Fruit fly (Drosophila melanogaster) whole organism, embryonic: ENCODE results near the gene CG1965.
A peak's percentile ranks its signal among the peaks of the same experiment; 100 is the strongest.

Source experiments
- B-H1 ChIP-seq: fragments of 200-800 bp; sonication (Bioruptor generic); IDR thresholded peaks from 3 replicates; pipeline ENCODE4 v1.3.6; 2022; ENCODE audit warnings: missing biosample characterization, missing genetic modification characterization
- BtbVII ChIP-seq: fragments of 200-800 bp; sonication (Bioruptor generic); optimal IDR thresholded peaks from 3 replicates; lab custom pipeline; 2017; ENCODE audit warnings: missing biosample characterization, mild to moderate bottlenecking, missing genetic modification characterization
- CG1024 ChIP-seq: fragments of 200-800 bp; sonication (Bioruptor generic); IDR thresholded peaks from 2 replicates; pipeline ENCODE4 v1.3.6; 2022; ENCODE audit warnings: missing biosample characterization, missing genetic modification characterization
- CG10321 ChIP-seq: fragments of 200-800 bp; sonication (Bioruptor generic); IDR thresholded peaks from 2 replicates; pipeline ENCODE4 v1.3.6; 2022; ENCODE audit warnings: missing biosample characterization, missing genetic modification characterization
- CG10366 ChIP-seq: fragments of 200-800 bp; sonication (Bioruptor generic); IDR thresholded peaks from 2 replicates; pipeline ENCODE4 v1.3.6; 2022; ENCODE audit warnings: missing biosample characterization, missing genetic modification characterization
- CG11456 ChIP-seq: fragments of 200-800 bp; sonication (Bioruptor generic); IDR thresholded peaks from 3 replicates; pipeline ENCODE4 v1.3.6; 2022; ENCODE audit warnings: missing biosample characterization, missing genetic modification characterization
- CG12071 ChIP-seq: fragments of 200-800 bp; sonication (Bioruptor generic); optimal IDR thresholded peaks from 3 replicates; lab custom pipeline; 2018; ENCODE audit warnings: missing biosample characterization, mild to moderate bottlenecking, missing genetic modification characterization
- CG12744 ChIP-seq: fragments of 200-800 bp; sonication (Bioruptor generic); optimal IDR thresholded peaks from 2 replicates; lab custom pipeline; 2016; ENCODE audit warnings: missing biosample characterization, missing genetic modification characterization
- CG16863 ChIP-seq: fragments of 200-800 bp; sonication (Bioruptor generic); optimal IDR thresholded peaks from 3 replicates; lab custom pipeline; 2016; ENCODE audit warnings: missing biosample characterization, missing genetic modification characterization
- CG1792 ChIP-seq: fragments of 200-800 bp; sonication (Bioruptor generic); optimal IDR thresholded peaks from 2 replicates; lab custom pipeline; 2016; ENCODE audit warnings: missing biosample characterization, missing genetic modification characterization
- CG18011 ChIP-seq: fragments of 200-800 bp; sonication (Bioruptor generic); optimal IDR thresholded peaks from 2 replicates; lab custom pipeline; 2017; ENCODE audit warnings: missing biosample characterization, missing genetic modification characterization, mild to moderate bottlenecking, moderate library complexity, missing genotype
- CG18764 ChIP-seq: fragments of 200-800 bp; sonication (Bioruptor generic); optimal IDR thresholded peaks from 3 replicates; lab custom pipeline; 2016; ENCODE audit warnings: missing biosample characterization, missing genetic modification characterization
- CG30431 ChIP-seq: fragments of 200-800 bp; sonication (Bioruptor generic); optimal IDR thresholded peaks from 2 replicates; lab custom pipeline; 2017; ENCODE audit warnings: missing biosample characterization, missing genetic modification characterization
- CG34422 ChIP-seq: fragments of 200-800 bp; sonication (Bioruptor generic); IDR thresholded peaks from 3 replicates; pipeline ENCODE4 v1.3.6; 2022; ENCODE audit warnings: missing biosample characterization, missing genetic modification characterization
- CG42726 ChIP-seq: fragments of 200-800 bp; sonication (Bioruptor generic); IDR thresholded peaks from 2 replicates; pipeline ENCODE4 v1.3.6; 2022; ENCODE audit warnings: missing biosample characterization, missing genetic modification characterization; ENCODE audit not compliant: partially characterized antibody
- CG4328 ChIP-seq: fragments of 200-800 bp; sonication (Bioruptor generic); optimal IDR thresholded peaks from 3 replicates; lab custom pipeline; 2017; ENCODE audit warnings: missing biosample characterization, missing genetic modification reagents, missing genetic modification characterization
- CG6791 ChIP-seq: fragments of 200-800 bp; sonication (Bioruptor generic); IDR thresholded peaks from 3 replicates; pipeline ENCODE4 v1.3.6; 2022; ENCODE audit warnings: missing biosample characterization, missing genetic modification characterization; ENCODE audit not compliant: partially characterized antibody
- CG9437 ChIP-seq: fragments of 200-800 bp; sonication (Bioruptor generic); optimal IDR thresholded peaks from 2 replicates; lab custom pipeline; 2018; ENCODE audit warnings: missing biosample characterization, mild to moderate bottlenecking, missing genetic modification characterization
- CG9876 ChIP-seq: fragments of 200-800 bp; sonication (Bioruptor generic); optimal IDR thresholded peaks from 2 replicates; lab custom pipeline; 2016; ENCODE audit warnings: missing biosample characterization, missing genetic modification characterization
- Dek ChIP-seq: fragments of 200-800 bp; sonication (Bioruptor generic); optimal IDR thresholded peaks from 3 replicates; lab custom pipeline; 2019; ENCODE audit warnings: missing biosample characterization, mild to moderate bottlenecking, missing genetic modification characterization, moderate library complexity
- Fer1 ChIP-seq: fragments of 200-800 bp; sonication (Bioruptor generic); optimal IDR thresholded peaks from 2 replicates; lab custom pipeline; 2017; ENCODE audit warnings: missing biosample characterization, mild to moderate bottlenecking, missing genetic modification characterization
- Hmr ChIP-seq: fragments of 200-800 bp; sonication (Bioruptor generic); optimal IDR thresholded peaks from 3 replicates; lab custom pipeline; 2017; ENCODE audit warnings: mild to moderate bottlenecking, missing biosample characterization, missing genetic modification reagents, missing genetic modification characterization
- Hr51 ChIP-seq, 2 experiments: fragments of 200-800 bp; sonication (Bioruptor generic); optimal IDR thresholded peaks; 2 replicates in 1 of 2; 3 replicates in 1 of 2; lab custom pipeline; 2016 to 2018; ENCODE audit warnings: missing biosample characterization in 2 of 2, missing genetic modification characterization in 2 of 2, mild to moderate bottlenecking in 1 of 2, moderate library complexity in 1 of 2
- Meics ChIP-seq: fragments of 200-800 bp; sonication (Bioruptor generic); optimal IDR thresholded peaks from 2 replicates; lab custom pipeline; 2017; ENCODE audit warnings: missing biosample characterization, mild to moderate bottlenecking, missing genetic modification characterization
- Nf-YC ChIP-seq: fragments of 200-800 bp; optimal IDR thresholded peaks from 3 replicates; lab custom pipeline; 2019; ENCODE audit warnings: missing biosample characterization, mild to moderate bottlenecking, missing genetic modification characterization, moderate library complexity
- Oaz ChIP-seq: fragments of 200-800 bp; sonication (Bioruptor generic); IDR thresholded peaks from 2 replicates; pipeline ENCODE4 v1.3.6; 2022; ENCODE audit warnings: missing biosample characterization, missing genetic modification characterization
- Opbp ChIP-seq: fragments of 200-800 bp; sonication (Bioruptor generic); IDR thresholded peaks from 3 replicates; pipeline ENCODE4 v1.3.6; 2022; ENCODE audit warnings: missing biosample characterization, missing genetic modification characterization; ENCODE audit not compliant: partially characterized antibody
- Tbp ChIP-seq: fragments of >200 bp; optimal IDR thresholded peaks from 2 replicates; lab custom pipeline; 2018; ENCODE audit warnings: missing biosample characterization, missing genetic modification characterization
- bbx ChIP-seq: fragments of 200-800 bp; sonication (Bioruptor generic); IDR thresholded peaks from 2 replicates; pipeline ENCODE4 v1.3.6; 2022; ENCODE audit warnings: missing biosample characterization, missing genetic modification characterization; ENCODE audit not compliant: partially characterized antibody
- caup ChIP-seq: fragments of 200-800 bp; sonication (Bioruptor generic); optimal IDR thresholded peaks from 3 replicates; lab custom pipeline; 2017; ENCODE audit warnings: missing biosample characterization, mild to moderate bottlenecking, missing genetic modification characterization, moderate library complexity; ENCODE audit not compliant: severe bottlenecking
- chm ChIP-seq: fragments of 200-800 bp; sonication (Bioruptor generic); IDR thresholded peaks from 2 replicates; pipeline ENCODE4 v1.3.6; 2022; ENCODE audit warnings: missing biosample characterization, missing genetic modification characterization
- chn ChIP-seq: fragments of 200-800 bp; sonication (Bioruptor generic); optimal IDR thresholded peaks from 2 replicates; lab custom pipeline; 2016; ENCODE audit warnings: missing biosample characterization, missing genetic modification characterization
- corto ChIP-seq: fragments of 200-800 bp; sonication (Bioruptor generic); optimal IDR thresholded peaks from 2 replicates; lab custom pipeline; 2016; ENCODE audit warnings: missing biosample characterization, mild to moderate bottlenecking, missing genetic modification characterization, moderate library complexity
- eyg ChIP-seq: fragments of 200-800 bp; sonication (Bioruptor generic); optimal IDR thresholded peaks from 3 replicates; lab custom pipeline; 2016; ENCODE audit warnings: missing biosample characterization, missing genetic modification characterization
- gcm2 ChIP-seq: fragments of 200-800 bp; sonication (Bioruptor generic); optimal IDR thresholded peaks from 2 replicates; lab custom pipeline; 2016; ENCODE audit warnings: missing biosample characterization, missing genetic modification characterization
- gsb-n ChIP-seq: fragments of 200-800 bp; sonication (Bioruptor generic); optimal IDR thresholded peaks from 3 replicates; lab custom pipeline; 2018; ENCODE audit warnings: missing biosample characterization, mild to moderate bottlenecking, missing genetic modification characterization
- gt ChIP-seq: fragments of 200-800 bp; sonication (Bioruptor generic); IDR thresholded peaks from 2 replicates; pipeline ENCODE4 v1.3.6; 2022; ENCODE audit warnings: missing biosample characterization, missing genetic modification characterization
- hkb ChIP-seq, 2 experiments: fragments of 200-800 bp in 1 of 2; fragments of >200 bp in 1 of 2; sonication (Bioruptor generic) in 1 of 2; IDR thresholded peaks in 1 of 2; optimal IDR thresholded peaks in 1 of 2; 2 replicates each; pipeline versions ENCODE4 v1.3.6 to Lab custom; 2017 to 2022; ENCODE audit warnings: missing biosample characterization in 1 of 2, missing genetic modification characterization in 1 of 2
- hth ChIP-seq: fragments of >200 bp; optimal IDR thresholded peaks from 2 replicates; lab custom pipeline; 2017; ENCODE audit warnings: inconsistent platforms
- ind ChIP-seq: fragments of 200-800 bp; sonication (Bioruptor generic); optimal IDR thresholded peaks from 3 replicates; lab custom pipeline; 2016; ENCODE audit warnings: missing biosample characterization, missing genetic modification characterization
- klu ChIP-seq: fragments of 200-800 bp; sonication (Bioruptor generic); IDR thresholded peaks from 2 replicates; pipeline ENCODE4 v1.3.6; 2022; ENCODE audit warnings: missing biosample characterization, missing genetic modification characterization
- nerfin-1 ChIP-seq: fragments of 200-800 bp; sonication (Bioruptor generic); optimal IDR thresholded peaks from 3 replicates; lab custom pipeline; 2019; ENCODE audit warnings: missing biosample characterization, mild to moderate bottlenecking, missing genetic modification characterization, moderate library complexity
- otp ChIP-seq: fragments of 200-800 bp; sonication (Bioruptor generic); IDR thresholded peaks from 3 replicates; pipeline ENCODE4, ENCODE4 v1.3.6; 2022; ENCODE audit warnings: missing biosample characterization, missing genetic modification characterization
- sens ChIP-seq: fragments of 200-800 bp; sonication (Bioruptor generic); peaks from one replicate; lab custom pipeline; 2016; ENCODE audit warnings: missing biosample characterization, missing genetic modification characterization
- sqz ChIP-seq: fragments of 200-800 bp; sonication (Bioruptor generic); optimal IDR thresholded peaks from 3 replicates; lab custom pipeline; 2018; ENCODE audit warnings: missing biosample characterization, mild to moderate bottlenecking, missing genetic modification characterization
- tna ChIP-seq: fragments of 200-800 bp; sonication (Bioruptor generic); IDR thresholded peaks from 2 replicates; pipeline ENCODE4 v1.3.6; 2022; ENCODE audit warnings: missing biosample characterization, missing genetic modification characterization; ENCODE audit not compliant: partially characterized antibody
- trem ChIP-seq: fragments of 200-800 bp; optimal IDR thresholded peaks from 3 replicates; lab custom pipeline; 2019; ENCODE audit warnings: missing biosample characterization, mild to moderate bottlenecking, missing genetic modification characterization, moderate library complexity
- vvl ChIP-seq: fragments of 200-800 bp; sonication (Bioruptor generic); IDR thresholded peaks from 2 replicates; pipeline ENCODE4 v1.3.6; 2022; ENCODE audit warnings: missing biosample characterization, missing genetic modification characterization

The CG1965 gene

dm6 chr3R:7086377-7087200 lies 19.4 kb downstream of the CG1965 start, which contains the start of gene alphaTub84B (continued):
- TF ChIP-seq BtbVII (GFP tag; lab: Kevin White, UChicago) (peak; percentile 91), CG9876 (peak; percentile 72), Opbp (GFP tag; lab: Robert Waterston, UW) (peak; percentile 73; the same call in 2 of the 3 replicates), chm (peak; percentile 96), CG11456 (GFP tag; lab: Robert Waterston, UW) (peak; percentile 83), Dek (tag; lab: Kevin White, UChicago) (peak; percentile 64), sens (peak; percentile 96), gsb-n (tag; lab: Kevin White, UChicago) (peak; percentile 31), CG1024 (GFP tag; lab: Robert Waterston, UW) (no peak; the same call in 1 of the 2 replicates), hkb (optimal IDR thresholded peaks at IDR 0.05; lab: Kevin White, UChicago) (peak; percentile 52), hkb (GFP tag; IDR thresholded peaks at IDR 0.05; lab: Robert Waterston, UW) (peak; percentile 82), CG18011 (GFP tag; lab: Kevin White, UChicago) (no peak), CG16863 (peak; percentile 73), CG34422 (peak; percentile 93), CG18764 (GFP tag; lab: Kevin White, UChicago) (peak; percentile 10), CG10366 (GFP tag; lab: Robert Waterston, UW) (no peak), CG6791 (peak; percentile 66), tna (GFP tag; lab: Robert Waterston, UW) (peak; percentile 71), CG12744 (GFP tag; lab: Kevin White, UChicago) (peak; percentile 56), CG42726 (GFP tag; lab: Robert Waterston, UW) (peak; percentile 89), trem (peak; percentile 64), CG10321 (GFP tag; lab: Robert Waterston, UW) (0 out of 2 replicates have a peak, but pooled peaks have one; percentile 27), gt (GFP tag; lab: Robert Waterston, UW) (no peak), gcm2 (GFP tag; lab: Kevin White, UChicago) (no peak), Hmr (GFP tag; lab: Kevin White, UChicago) (peak; percentile 75), CG1792 (GFP tag; lab: Kevin White, UChicago) (peak; percentile 53), CG4328 (GFP tag; lab: Kevin White, UChicago) (peak; percentile 61), nerfin-1 (tag; lab: Kevin White, UChicago) (peak; percentile 90), Oaz (GFP tag; lab: Robert Waterston, UW) (no peak), B-H1 (GFP tag; lab: Robert Waterston, UW) (no peak; the same call in 2 of the 3 replicates), Fer1 (GFP tag; lab: Kevin White, UChicago) (peak; percentile 82), CG9437 (GFP tag; lab: Kevin White, UChicago) (no peak), chn (GFP tag; lab: Kevin White, UChicago) (peak; percentile 48), otp (GFP tag; lab: Robert Waterston, UW) (peak; percentile 75; the same call in 2 of the 3 replicates), klu (GFP tag; lab: Robert Waterston, UW) (no peak), hth (lab: Kevin White, UChicago) (no peak), CG12071 (GFP tag; lab: Kevin White, UChicago) (peak; percentile 79), vvl (peak; percentile 88), eyg (GFP tag; lab: Kevin White, UChicago) (peak; percentile 80), Nf-YC (tag; lab: Kevin White, UChicago) (peak; percentile 43), corto (no peak), sqz (peak; percentile 99), CG30431 (GFP tag; lab: Kevin White, UChicago) (no peak), Tbp (peak; percentile 63), Meics (GFP tag; lab: Kevin White, UChicago) (peak; percentile 55), caup (GFP tag; lab: Kevin White, UChicago) (peak; percentile 84), Hr51 (GFP tag; optimal IDR thresholded peaks at IDR 0.05; lab: Kevin White, UChicago) (peak; percentile 20 to 83), ind (GFP tag; lab: Kevin White, UChicago) (peak; percentile 18), bbx (peak; percentile 69)
